Fruit fly (Drosophila melanogaster) whole organism, larva: ENCODE data around the gene Tim9b.
A peak's percentile ranks its signal among the peaks of the same experiment; 100 is the strongest.

Source experiments
- noc ChIP-seq: fragments of 200-800 bp; sonication (Bioruptor generic); optimal IDR thresholded peaks from 3 replicates; lab custom pipeline; 2019; ENCODE audit warnings: missing biosample characterization, mild to moderate bottlenecking, missing genetic modification characterization, moderate library complexity

Tim9b gene

dm6 chrX:19637434-19638327 is 19.3 kb upstream of the Tim9b start:
- no peak for TF ChIP-seq noc (tag; lab: Kevin White, UChicago)

- TF ChIP-seq noc (tag; lab: Kevin White, UChicago) = no peak
Observed at dm6 chrX:19637002-19637420, 18.7 kb upstream of the Tim9b start.

- TF ChIP-seq noc (tag; lab: Kevin White, UChicago) = no peak
Observed at dm6 chrX:19631365-19631832, 13.1 kb upstream of the Tim9b start.

dm6 chrX:19625405-19625804 is 7.1 kb upstream of the Tim9b start, which contains the start of gene CG14212:
Gene CG14212, plus strand, starts transcription at chrX:19625705.
- TF ChIP-seq noc (tag; lab: Kevin White, UChicago) = no peak

- no peak for TF ChIP-seq noc (tag; lab: Kevin White, UChicago)
Observed at dm6 chrX:19622924-19623323, 4.6 kb upstream of the Tim9b start, which contains the start of the genes Naa20A and MKP-4. Gene Naa20A, minus strand, starts transcription at chrX:19623074. Gene MKP-4, plus strand, starts transcription at chrX:19623114.

dm6 chrX:19621145-19621544 is 2.8 kb upstream of the Tim9b start, which contains the start of gene CG14221:
Gene CG14221, minus strand, starts transcription at chrX:19621245.
- no peak for TF ChIP-seq noc (tag; lab: Kevin White, UChicago)

- TF ChIP-seq noc (tag; lab: Kevin White, UChicago) = no peak
Observed at dm6 chrX:19615990-19616663, 2.2 kb downstream of the Tim9b start, which contains the start of gene CG14210. Gene CG14210, plus strand, starts transcription at chrX:19616196.

dm6 chrX:19613473-19613872 is 4.9 kb downstream of the Tim9b start:
- no peak for TF ChIP-seq noc (tag; lab: Kevin White, UChicago)

- no peak for TF ChIP-seq noc (tag; lab: Kevin White, UChicago)
Observed at dm6 chrX:19611226-19611625, 7.1 kb downstream of the Tim9b start, which contains the start of the genes Shawn and Tyler. Gene Shawn, plus strand, starts transcription at chrX:19611526. Gene Tyler, plus strand, starts transcription at chrX:19611526.

- TF ChIP-seq noc (tag; lab: Kevin White, UChicago) = peak; percentile 57
Observed at dm6 chrX:19608042-19608609, 10.2 kb downstream of the Tim9b start.

- TF ChIP-seq noc (tag; lab: Kevin White, UChicago) = no peak
Observed at dm6 chrX:19606971-19607370, 11.4 kb downstream of the Tim9b start.

- TF ChIP-seq noc (tag; lab: Kevin White, UChicago) = no peak
Observed at dm6 chrX:19606558-19606957, 11.8 kb downstream of the Tim9b start.

dm6 chrX:19605915-19606314 is 12.4 kb downstream of the Tim9b start:
- TF ChIP-seq noc (tag; lab: Kevin White, UChicago) = no peak

dm6 chrX:19604997-19605396 is 13.3 kb downstream of the Tim9b start, which contains the start of gene CG14207:
Gene CG14207, plus strand, starts transcription at chrX:19605199.
- peak; percentile 44 for TF ChIP-seq noc (tag; lab: Kevin White, UChicago)

dm6 chrX:19603953-19604352 is 14.4 kb downstream of the Tim9b start:
- peak; percentile 66 for TF ChIP-seq noc (tag; lab: Kevin White, UChicago)
